Fruit fly (Drosophila melanogaster): ENCODE results near the gene eyg.

DNA sequence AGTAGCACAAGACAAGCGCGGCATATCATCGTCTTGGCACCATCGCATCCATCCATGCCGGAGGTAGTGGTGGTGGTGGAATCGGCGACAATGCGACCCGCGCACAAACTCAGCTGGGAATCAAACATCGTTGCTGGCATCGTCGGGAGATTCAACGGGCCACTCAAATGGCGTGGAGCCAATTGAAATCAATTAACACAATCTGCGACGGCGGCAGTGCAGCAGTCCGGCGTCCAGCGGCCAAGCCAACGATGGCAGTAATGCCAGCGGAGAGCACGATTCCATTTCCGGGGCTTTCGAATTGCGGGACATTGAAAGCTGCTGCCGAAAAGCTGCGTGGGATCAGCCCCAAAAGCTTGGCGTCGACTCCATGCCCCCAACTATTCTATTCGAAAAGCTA lies 39.8 kb upstream of the eyg start, which contains the start of gene CG10654:
- TF ChIP-seq ham (GFP tag; IDR thresholded peaks at IDR 0.05), result no peak
- TF ChIP-seq caup (GFP tag; optimal IDR thresholded peaks at IDR 0.05; ENCODE audit: severe bottlenecking), result no peak
- no peak for TF ChIP-seq insv (GFP tag; optimal IDR thresholded peaks at IDR 0.05)
- TF ChIP-seq CG6254 (GFP tag; optimal IDR thresholded peaks at IDR 0.05), result no peak
